Worm (Caenorhabditis elegans): ENCODE measurements around the gene K02C4.3.

ce11 chrII:8127290-8127689 lies 40.6 kb upstream of the K02C4.3 start:
- TF ChIP-seq ces-1 (GFP tag; optimal IDR thresholded peaks at IDR 0.05) = no peak
- no peak for TF ChIP-seq nhr-76 (tag; optimal IDR thresholded peaks at IDR 0.05)
- no peak for TF ChIP-seq nhr-12 (tag; optimal IDR thresholded peaks at IDR 0.05)
- no peak for TF ChIP-seq blmp-1 (tag; optimal IDR thresholded peaks at IDR 0.05)
- no peak for TF ChIP-seq pha-4 (tag; optimal IDR thresholded peaks at IDR 0.05)
- no peak for TF ChIP-seq lin-32 (GFP tag; optimal IDR thresholded peaks at IDR 0.05)
- no peak for TF ChIP-seq lin-13 (tag; optimal IDR thresholded peaks at IDR 0.05)

Measured in whole organism, mixed stage, embryonic.